Fruit fly (Drosophila melanogaster) whole organism, prepupa: ENCODE results near the gene 5-HT7.

Experiments
- Blimp-1 ChIP-seq: fragments of 200-800 bp; sonication (Bioruptor generic); optimal IDR thresholded peaks from 3 replicates; lab custom pipeline; 2017; ENCODE audit warnings: missing biosample characterization, missing genetic modification characterization, mild to moderate bottlenecking, moderate library complexity, missing genetic modification reagents
- CG10631 ChIP-seq: fragments of 200-800 bp; sonication (Bioruptor generic); optimal IDR thresholded peaks from 2 replicates; lab custom pipeline; 2016; ENCODE audit warnings: missing biosample characterization, missing genetic modification characterization
- CG10669 ChIP-seq: fragments of 200-800 bp; sonication (Bioruptor generic); optimal IDR thresholded peaks from 3 replicates; lab custom pipeline; 2018; ENCODE audit warnings: missing biosample characterization, mild to moderate bottlenecking, missing genetic modification characterization, moderate library complexity
- CG11762 ChIP-seq: fragments of 200-800 bp; sonication (Bioruptor generic); optimal IDR thresholded peaks from 3 replicates; lab custom pipeline; 2016; ENCODE audit warnings: missing biosample characterization, missing genetic modification characterization; ENCODE audit not compliant: insufficient read depth
- CG15336 ChIP-seq: fragments of 200-800 bp; sonication (Bioruptor generic); IDR thresholded peaks from 2 replicates; pipeline ENCODE4 v1.3.6; 2022; ENCODE audit warnings: missing biosample characterization, missing genetic modification characterization
- CG1621 ChIP-seq: fragments of 200-800 bp; sonication (Bioruptor generic); optimal IDR thresholded peaks from 3 replicates; lab custom pipeline; 2018; ENCODE audit warnings: missing biosample characterization, mild to moderate bottlenecking, missing genetic modification characterization
- CG16779 ChIP-seq: fragments of 200-800 bp; sonication (Bioruptor generic); optimal IDR thresholded peaks from 3 replicates; lab custom pipeline; 2017; ENCODE audit warnings: missing biosample characterization, mild to moderate bottlenecking, missing genetic modification characterization
- CG3032 ChIP-seq: fragments of 200-800 bp; optimal IDR thresholded peaks from 2 replicates; lab custom pipeline; 2019; ENCODE audit warnings: missing biosample characterization, mild to moderate bottlenecking, missing genetic modification characterization, moderate library complexity
- CG31627 ChIP-seq: fragments of 200-800 bp; sonication (Bioruptor generic); optimal IDR thresholded peaks from 3 replicates; lab custom pipeline; 2016; ENCODE audit warnings: missing biosample characterization, missing genetic modification characterization
- CG32006 ChIP-seq: fragments of 200-800 bp; sonication (Bioruptor generic); optimal IDR thresholded peaks from 3 replicates; lab custom pipeline; 2017; ENCODE audit warnings: missing biosample characterization, mild to moderate bottlenecking, missing genetic modification characterization
- CG34406 ChIP-seq: fragments of 200-800 bp; sonication (Bioruptor generic); optimal IDR thresholded peaks from 3 replicates; lab custom pipeline; 2016; ENCODE audit warnings: missing biosample characterization, missing genetic modification characterization
- CG4318 ChIP-seq: fragments of 200-800 bp; sonication (Bioruptor generic); optimal IDR thresholded peaks from 3 replicates; lab custom pipeline; 2017; ENCODE audit warnings: missing biosample characterization, mild to moderate bottlenecking, missing genetic modification characterization
- CG6163 ChIP-seq: fragments of 200-800 bp; sonication (Bioruptor generic); IDR thresholded peaks from 3 replicates; pipeline ENCODE4 v1.3.6; 2022; ENCODE audit warnings: missing biosample characterization, missing genetic modification characterization
- CG6276 ChIP-seq: fragments of 200-800 bp; sonication (Bioruptor generic); optimal IDR thresholded peaks from 2 replicates; lab custom pipeline; 2017; ENCODE audit warnings: missing biosample characterization, mild to moderate bottlenecking, missing genetic modification characterization
- CG6792 ChIP-seq: fragments of 200-800 bp; sonication (Bioruptor generic); optimal IDR thresholded peaks from 3 replicates; lab custom pipeline; 2016; ENCODE audit warnings: missing biosample characterization, missing genetic modification characterization
- CG6808 ChIP-seq: fragments of 200-800 bp; sonication (Bioruptor generic); optimal IDR thresholded peaks from 3 replicates; lab custom pipeline; 2017; ENCODE audit warnings: missing biosample characterization, missing genetic modification characterization, mild to moderate bottlenecking, moderate library complexity, missing genetic modification reagents
- CG6854 ChIP-seq: fragments of 200-800 bp; sonication (Bioruptor generic); optimal IDR thresholded peaks from 2 replicates; lab custom pipeline; 2017; ENCODE audit warnings: missing biosample characterization, mild to moderate bottlenecking, missing genetic modification characterization
- CG8119 ChIP-seq: fragments of 200-800 bp; sonication (Bioruptor generic); IDR thresholded peaks from 3 replicates; pipeline ENCODE4 v1.3.6; 2022; ENCODE audit warnings: missing biosample characterization, missing genetic modification characterization
- CG9139 ChIP-seq: fragments of 200-800 bp; sonication (Bioruptor generic); optimal IDR thresholded peaks from 3 replicates; lab custom pipeline; 2017; ENCODE audit warnings: missing biosample characterization, mild to moderate bottlenecking, missing genetic modification characterization
- Eip75B ChIP-seq: fragments of 200-800 bp; sonication (Bioruptor generic); optimal IDR thresholded peaks from 3 replicates; lab custom pipeline; 2016; ENCODE audit warnings: missing biosample characterization, missing genetic modification characterization
- Eip78C ChIP-seq: fragments of 200-800 bp; sonication (Bioruptor generic); peaks from one replicate; lab custom pipeline; 2016; ENCODE audit warnings: missing biosample characterization, missing genetic modification characterization
- Ets96B ChIP-seq: fragments of 200-800 bp; optimal IDR thresholded peaks from 2 replicates; lab custom pipeline; 2019; ENCODE audit warnings: missing biosample characterization, mild to moderate bottlenecking, missing genetic modification characterization, moderate library complexity
- Gug ChIP-seq: fragments of 200-800 bp; sonication (Bioruptor generic); IDR thresholded peaks from 2 replicates; pipeline ENCODE4 v1.3.6; 2022; ENCODE audit warnings: missing biosample characterization, missing genetic modification characterization
- Hr38 ChIP-seq: sonication (Bioruptor generic); optimal IDR thresholded peaks from 2 replicates; lab custom pipeline; 2016; ENCODE audit warnings: missing biosample characterization, missing genetic modification characterization
- Hr39 ChIP-seq: fragments of 200-800 bp; sonication (Bioruptor generic); optimal IDR thresholded peaks from 2 replicates; lab custom pipeline; 2016; ENCODE audit warnings: missing biosample characterization, missing genetic modification characterization
- Hr4 ChIP-seq: fragments of 200-800 bp; sonication (Bioruptor generic); optimal IDR thresholded peaks from 3 replicates; lab custom pipeline; 2016; ENCODE audit warnings: missing biosample characterization, missing genetic modification characterization
- Lpt ChIP-seq: fragments of 200-800 bp; sonication (Bioruptor generic); optimal IDR thresholded peaks from 3 replicates; lab custom pipeline; 2016; ENCODE audit warnings: missing biosample characterization, missing genetic modification characterization
- Met ChIP-seq: fragments of 200-800 bp; sonication (Bioruptor generic); optimal IDR thresholded peaks from 3 replicates; lab custom pipeline; 2016; ENCODE audit warnings: missing biosample characterization, missing genetic modification characterization
- OdsH ChIP-seq: fragments of 200-800 bp; sonication (Bioruptor generic); optimal IDR thresholded peaks from 3 replicates; lab custom pipeline; 2016; ENCODE audit warnings: missing biosample characterization, missing genetic modification characterization
- Smox ChIP-seq: fragments of 200-800 bp; sonication (Bioruptor generic); optimal IDR thresholded peaks from 3 replicates; lab custom pipeline; 2016; ENCODE audit warnings: missing biosample characterization, missing genetic modification characterization
- Sox102F ChIP-seq: fragments of 200-800 bp; sonication (Bioruptor generic); optimal IDR thresholded peaks from 2 replicates; lab custom pipeline; 2016; ENCODE audit warnings: missing biosample characterization, mild to moderate bottlenecking, missing genetic modification characterization
- Sox14 ChIP-seq: fragments of 200-800 bp; sonication (Bioruptor generic); optimal IDR thresholded peaks from 3 replicates; lab custom pipeline; 2016; ENCODE audit warnings: missing biosample characterization, missing genetic modification characterization
- Sox15 ChIP-seq: fragments of 200-800 bp; sonication (Bioruptor generic); optimal IDR thresholded peaks from 3 replicates; lab custom pipeline; 2016; ENCODE audit warnings: missing biosample characterization, missing genetic modification characterization
- achi ChIP-seq: fragments of 200-800 bp; sonication (Bioruptor generic); optimal IDR thresholded peaks from 3 replicates; lab custom pipeline; 2016; ENCODE audit warnings: missing biosample characterization, missing genetic modification characterization
- acj6 ChIP-seq: fragments of 200-800 bp; sonication (Bioruptor generic); optimal IDR thresholded peaks from 3 replicates; lab custom pipeline; 2016; ENCODE audit warnings: missing biosample characterization, missing genetic modification characterization
- dsx ChIP-seq: fragments of 200-800 bp; optimal IDR thresholded peaks from 3 replicates; lab custom pipeline; 2019; ENCODE audit warnings: missing biosample characterization, mild to moderate bottlenecking, missing genetic modification characterization, moderate library complexity; ENCODE audit not compliant: poor library complexity, severe bottlenecking
- eg ChIP-seq: fragments of 200-800 bp; sonication (Bioruptor generic); IDR thresholded peaks from 3 replicates; pipeline ENCODE4 v1.3.6; 2022; ENCODE audit warnings: missing biosample characterization, missing genetic modification characterization
- esn ChIP-seq: fragments of 200-800 bp; sonication (Bioruptor generic); optimal IDR thresholded peaks from 2 replicates; lab custom pipeline; 2016; ENCODE audit warnings: missing biosample characterization, mild to moderate bottlenecking, missing genetic modification characterization, moderate library complexity
- fd59A ChIP-seq: fragments of 200-800 bp; sonication (Bioruptor generic); optimal IDR thresholded peaks from 2 replicates; lab custom pipeline; 2017; ENCODE audit warnings: missing biosample characterization, mild to moderate bottlenecking, missing genetic modification characterization, missing genetic modification reagents
- fd85E ChIP-seq: fragments of 200-800 bp; sonication (Bioruptor generic); optimal IDR thresholded peaks from 3 replicates; lab custom pipeline; 2016; ENCODE audit warnings: missing biosample characterization, missing genetic modification characterization
- fkh ChIP-seq: fragments of 200-800 bp; sonication (Bioruptor generic); optimal IDR thresholded peaks from 3 replicates; lab custom pipeline; 2017; ENCODE audit warnings: missing biosample characterization, mild to moderate bottlenecking, missing genetic modification characterization, moderate library complexity
- net ChIP-seq: fragments of 200-800 bp; sonication (Bioruptor generic); optimal IDR thresholded peaks from 3 replicates; lab custom pipeline; 2016; ENCODE audit warnings: missing biosample characterization, missing genetic modification characterization
- pdm3 ChIP-seq: fragments of 200-800 bp; sonication (Bioruptor generic); optimal IDR thresholded peaks from 3 replicates; lab custom pipeline; 2016; ENCODE audit warnings: missing biosample characterization, missing genetic modification characterization
- ss ChIP-seq, 2 experiments: fragments of 200-800 bp; sonication (Bioruptor generic); optimal IDR thresholded peaks; 2 replicates in 1 of 2; 3 replicates in 1 of 2; lab custom pipeline; 2017 to 2018; ENCODE audit warnings: mild to moderate bottlenecking in 2 of 2, missing biosample characterization in 2 of 2, missing genetic modification characterization in 2 of 2, moderate library complexity in 1 of 2
- vri ChIP-seq: fragments of 200-800 bp; sonication (Bioruptor generic); optimal IDR thresholded peaks from 3 replicates; lab custom pipeline; 2016; ENCODE audit warnings: missing biosample characterization, mild to moderate bottlenecking, missing genetic modification characterization

5-HT7 gene

dm6 chr3R:31062344-31062964 lies 45.8 kb upstream of the 5-HT7 start (continued):
- TF ChIP-seq CG31627 (GFP tag; lab: Kevin White, UChicago): peak; percentile 46
- peak; percentile 92 for TF ChIP-seq eg (GFP tag; lab: Robert Waterston, UW)
- peak; percentile 83 for TF ChIP-seq CG6808 (GFP tag; lab: Kevin White, UChicago)
- peak; percentile 69 for TF ChIP-seq CG16779
- TF ChIP-seq CG15336 (GFP tag; lab: Robert Waterston, UW): peak; percentile 75
- TF ChIP-seq fkh (GFP tag; lab: Kevin White, UChicago): peak; percentile 71
- peak; percentile 83 for TF ChIP-seq CG9139 (GFP tag; lab: Kevin White, UChicago)
- TF ChIP-seq Eip75B (GFP tag; lab: Kevin White, UChicago): peak; percentile 18
- TF ChIP-seq CG8119 (GFP tag; lab: Robert Waterston, UW): peak; percentile 88

- TF ChIP-seq CG6276 (GFP tag; lab: Kevin White, UChicago) (no peak), CG6792 (no peak), CG34406 (GFP tag; lab: Kevin White, UChicago) (no peak), fd85E (no peak), Sox15 (GFP tag; lab: Kevin White, UChicago) (peak; percentile 4), vri (GFP tag; lab: Kevin White, UChicago) (no peak), Eip75B (GFP tag; lab: Kevin White, UChicago) (peak; percentile 16), Hr38 (no peak), fd59A (no peak), Gug (GFP tag; lab: Robert Waterston, UW) (no peak), fkh (GFP tag; lab: Kevin White, UChicago) (no peak), CG4318 (no peak), Met (peak; percentile 46), OdsH (GFP tag; lab: Kevin White, UChicago) (no peak), CG32006 (GFP tag; lab: Kevin White, UChicago) (no peak), Eip78C (GFP tag; lab: Kevin White, UChicago) (no peak), CG9139 (GFP tag; lab: Kevin White, UChicago) (no peak), Ets96B (tag; lab: Kevin White, UChicago) (no peak), achi (peak; percentile 1), esn (GFP tag; lab: Kevin White, UChicago) (peak; percentile 51), Hr39 (GFP tag; lab: Kevin White, UChicago) (peak; percentile 72), pdm3 (GFP tag; lab: Kevin White, UChicago) (peak; percentile 47), Hr4 (GFP tag; lab: Kevin White, UChicago) (peak; percentile 32), CG6163 (no peak), CG3032 (tag; lab: Kevin White, UChicago) (peak; percentile 32), CG8119 (GFP tag; lab: Robert Waterston, UW) (no peak), dsx (GFP tag; lab: Kevin White, UChicago) (no peak), Lpt (no peak), CG6854 (GFP tag; lab: Kevin White, UChicago) (no peak), Sox102F (no peak), Smox (GFP tag; lab: Kevin White, UChicago) (peak; percentile 5), CG10669 (GFP tag; lab: Kevin White, UChicago) (no peak), Blimp-1 (GFP tag; lab: Kevin White, UChicago) (no peak), Sox14 (GFP tag; lab: Kevin White, UChicago) (peak; percentile 54), CG16779 (no peak), CG31627 (GFP tag; lab: Kevin White, UChicago) (peak; percentile 81), CG11762 (GFP tag; lab: Kevin White, UChicago) (no peak), eg (GFP tag; lab: Robert Waterston, UW) (no peak; the same call in 2 of the 3 replicates), ss (GFP tag; optimal IDR thresholded peaks at IDR 0.05; lab: Kevin White, UChicago) (no peak), CG1621 (tag; lab: Kevin White, UChicago) (no peak), CG10631 (GFP tag; lab: Kevin White, UChicago) (no peak), net (GFP tag; lab: Kevin White, UChicago) (no peak), acj6 (GFP tag; lab: Kevin White, UChicago) (peak; percentile 18)
Observed at dm6 chr3R:31060708-31061625, 44.3 kb upstream of the 5-HT7 start, which contains the start of gene dco. TSS of gene dco (minus strand) at chr3R:31061210.
